Worm (Caenorhabditis elegans): ENCODE measurements around the gene F53F1.3.

DNA sequence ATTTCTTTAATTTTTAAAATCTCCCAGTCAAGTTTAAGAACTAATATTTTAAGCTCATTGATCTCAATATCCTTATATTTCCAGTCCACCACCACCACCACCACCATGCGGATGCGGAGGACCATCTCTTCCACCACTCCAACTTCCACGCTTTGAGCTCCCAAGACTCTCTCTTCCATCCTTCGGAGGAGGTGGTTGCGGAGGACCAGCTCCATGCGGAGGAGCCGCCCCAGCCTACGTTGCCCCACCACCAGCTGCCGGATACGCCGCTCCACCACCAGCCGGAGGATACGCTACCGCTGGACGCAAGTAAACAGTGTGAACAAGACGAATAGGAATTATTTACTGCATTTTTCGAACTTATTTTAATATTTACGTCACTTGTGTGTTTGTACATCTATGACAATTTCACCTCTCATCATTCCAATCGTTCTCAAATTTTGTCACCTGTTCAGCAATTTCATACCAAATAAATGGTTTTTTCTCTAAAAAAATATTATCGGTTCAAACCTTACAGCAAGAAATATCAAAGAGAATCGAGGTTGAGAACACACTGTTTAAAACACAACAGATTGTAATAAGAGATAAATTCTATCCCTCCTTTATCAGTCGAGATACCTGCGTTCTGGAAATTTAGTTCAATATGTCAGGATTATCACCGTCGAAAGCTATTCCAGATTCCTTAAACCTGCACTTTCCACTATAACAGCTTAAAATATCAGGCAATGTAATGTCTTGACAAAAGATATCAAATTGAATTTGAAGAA, 3.4 kb downstream of the F53F1.3 start:
- no peak for TF ChIP-seq dpl-1 (GFP tag; optimal IDR thresholded peaks at IDR 0.05)
- no peak for TF ChIP-seq tbp1 (GFP tag; optimal IDR thresholded peaks at IDR 0.05)
- TF ChIP-seq nfya-1 (tag; optimal IDR thresholded peaks at IDR 0.05; ENCODE audit: borderline replicate concordance, insufficient read depth): no peak
- TF ChIP-seq F37B4.10 (GFP tag; IDR thresholded peaks at IDR 0.05): no peak
- no peak for TF ChIP-seq sptf-2 (GFP tag; optimal IDR thresholded peaks at IDR 0.05)

Data from whole organism, young adult.